Worm (Caenorhabditis elegans) whole organism, L3 larva: ENCODE measurements around the gene cest-2.3.
A peak's percentile ranks its signal among the peaks of the same experiment; 100 is the strongest.

Experiments used
- R02D3.7 ChIP-seq: fragments of 150-350 bp; optimal IDR thresholded peaks from 2 replicates; lab custom pipeline; 2014; ENCODE audit warnings: missing biosample characterization, missing genetic modification characterization
- ceh-82 ChIP-seq: fragments of 150-350 bp; optimal IDR thresholded peaks from 2 replicates; lab custom pipeline; 2014; ENCODE audit warnings: missing biosample characterization, missing genetic modification characterization
- egl-27 ChIP-seq: sonication (generic microtip); optimal IDR thresholded peaks from 4 replicates; lab custom pipeline; 2017; ENCODE audit warnings: missing biosample characterization, missing genetic modification reagents, missing genetic modification characterization
- lin-15B ChIP-seq: fragments of 150-350 bp; optimal IDR thresholded peaks from 2 replicates; lab custom pipeline; 2014; ENCODE audit warnings: missing biosample characterization, missing genetic modification characterization
- nhr-12 ChIP-seq: fragments of 150-350 bp; optimal IDR thresholded peaks from 2 replicates; lab custom pipeline; 2014; ENCODE audit warnings: missing biosample characterization, missing genetic modification characterization
- nhr-237 ChIP-seq: fragments of 150-350 bp; optimal IDR thresholded peaks from 2 replicates; lab custom pipeline; 2014; ENCODE audit warnings: missing biosample characterization, missing genetic modification characterization
- skn-1 ChIP-seq: fragments of 150-350 bp; optimal IDR thresholded peaks from 2 replicates; lab custom pipeline; 2014; ENCODE audit warnings: missing biosample characterization, missing genetic modification characterization
- snpc-4 ChIP-seq: fragments of 150-350 bp; optimal IDR thresholded peaks from 2 replicates; lab custom pipeline; 2014; ENCODE audit warnings: missing biosample characterization, missing genetic modification characterization

ce11 chrV:14177657-14178129 is 5.1 kb downstream of the cest-2.3 start, which contains the start of gene ceh-74:
- no peak for TF ChIP-seq skn-1 (tag; lab: Kevin White, UChicago)
- TF ChIP-seq nhr-12: no peak
- TF ChIP-seq egl-27 (tag; lab: Kevin White, UChicago): no peak
- no peak for TF ChIP-seq snpc-4 (tag; lab: Kevin White, UChicago)
- TF ChIP-seq ceh-82 (tag; lab: Kevin White, UChicago): no peak
- TF ChIP-seq lin-15B (tag; lab: Kevin White, UChicago): peak; percentile 4
- no peak for TF ChIP-seq R02D3.7 (tag; lab: Kevin White, UChicago)
- no peak for TF ChIP-seq nhr-237 (tag; lab: Kevin White, UChicago)
